Fruit fly (Drosophila melanogaster) whole organism, embryonic: Measurements from ENCODE around the gene CG4210.

Experiments used
- Awh ChIP-seq: fragments of 200-800 bp; sonication (Bioruptor generic); IDR thresholded peaks from 2 replicates; pipeline ENCODE4, ENCODE4 v1.3.6; 2022; ENCODE audit warnings: missing biosample characterization, missing genetic modification characterization
- C15 ChIP-seq: fragments of 200-800 bp; sonication (Bioruptor generic); IDR thresholded peaks from 3 replicates; pipeline ENCODE4 v1.3.6; 2022; ENCODE audit warnings: missing biosample characterization, missing genetic modification characterization
- CG10565 ChIP-seq: fragments of 200-800 bp; sonication (Bioruptor generic); optimal IDR thresholded peaks from 3 replicates; lab custom pipeline; 2016; ENCODE audit warnings: missing biosample characterization, mild to moderate bottlenecking, missing genetic modification characterization
- CG10979 ChIP-seq: fragments of 200-800 bp; sonication (Bioruptor generic); optimal IDR thresholded peaks from 2 replicates; lab custom pipeline; 2018; ENCODE audit warnings: missing biosample characterization, mild to moderate bottlenecking, missing genetic modification characterization, moderate library complexity
- CG11504 ChIP-seq: fragments of 200-800 bp; sonication (Bioruptor generic); optimal IDR thresholded peaks from 3 replicates; lab custom pipeline; 2019; ENCODE audit warnings: missing biosample characterization, mild to moderate bottlenecking, missing genetic modification characterization, moderate library complexity
- CG11695 ChIP-seq: fragments of 200-800 bp; sonication (Bioruptor generic); IDR thresholded peaks from 3 replicates; pipeline ENCODE4 v1.3.6; 2022; ENCODE audit warnings: missing biosample characterization, missing genetic modification characterization
- CG12391 ChIP-seq: fragments of 200-800 bp; sonication (Bioruptor generic); optimal IDR thresholded peaks from 3 replicates; lab custom pipeline; 2018; ENCODE audit warnings: missing biosample characterization, mild to moderate bottlenecking, missing genetic modification characterization, moderate library complexity
- CG15011 ChIP-seq: fragments of 200-800 bp; sonication (Bioruptor generic); optimal IDR thresholded peaks from 3 replicates; lab custom pipeline; 2018; ENCODE audit warnings: missing biosample characterization, mild to moderate bottlenecking, missing genetic modification characterization
- CG15514 ChIP-seq: fragments of 200-800 bp; sonication (Bioruptor generic); optimal IDR thresholded peaks from 3 replicates; lab custom pipeline; 2017; ENCODE audit warnings: missing biosample characterization, missing genetic modification characterization, mild to moderate bottlenecking, moderate library complexity, missing genetic modification reagents
- CG1647 ChIP-seq: fragments of 200-800 bp; sonication (Bioruptor generic); optimal IDR thresholded peaks from 3 replicates; lab custom pipeline; 2016; ENCODE audit warnings: missing biosample characterization, missing genetic modification characterization
- CG16813 ChIP-seq: fragments of 200-800 bp; sonication (Bioruptor generic); IDR thresholded peaks from 3 replicates; pipeline ENCODE4 v1.3.6; 2022; ENCODE audit warnings: missing biosample characterization, missing genetic modification characterization; ENCODE audit not compliant: partially characterized antibody
- CG17328 ChIP-seq: fragments of 200-800 bp; sonication (Bioruptor generic); IDR thresholded peaks from 2 replicates; pipeline ENCODE4 v1.3.6; 2022; ENCODE audit warnings: missing biosample characterization, missing genetic modification characterization
- CG17385 ChIP-seq: fragments of 200-800 bp; sonication (Bioruptor generic); optimal IDR thresholded peaks from 3 replicates; lab custom pipeline; 2018; ENCODE audit warnings: missing biosample characterization, mild to moderate bottlenecking, missing genetic modification characterization
- CG17612 ChIP-seq: fragments of 200-800 bp; sonication (Bioruptor generic); IDR thresholded peaks from 2 replicates; pipeline ENCODE4 v1.3.6; 2022; ENCODE audit warnings: missing biosample characterization, missing genetic modification characterization
- CG17912 ChIP-seq: fragments of 200-800 bp; sonication (Bioruptor generic); optimal IDR thresholded peaks from 2 replicates; lab custom pipeline; 2018; ENCODE audit warnings: missing biosample characterization, mild to moderate bottlenecking, missing genetic modification characterization
- CG32767 ChIP-seq: fragments of 200-800 bp; sonication (Bioruptor generic); IDR thresholded peaks from 2 replicates; pipeline ENCODE4 v1.3.6; 2022; ENCODE audit warnings: missing biosample characterization, missing genetic modification characterization
- CG3838 ChIP-seq: fragments of 200-800 bp; sonication (Bioruptor generic); optimal IDR thresholded peaks from 3 replicates; lab custom pipeline; 2016; ENCODE audit warnings: missing biosample characterization, missing genetic modification characterization
- CG42726 ChIP-seq: fragments of 200-800 bp; sonication (Bioruptor generic); IDR thresholded peaks from 2 replicates; pipeline ENCODE4 v1.3.6; 2022; ENCODE audit warnings: missing biosample characterization, missing genetic modification characterization; ENCODE audit not compliant: partially characterized antibody
- CG6689 ChIP-seq: fragments of 200-800 bp; sonication (Bioruptor generic); IDR thresholded peaks from 2 replicates; pipeline ENCODE4 v1.3.6; 2022; ENCODE audit warnings: missing biosample characterization, missing genetic modification characterization
- CG7271 ChIP-seq: fragments of 200-800 bp; sonication (Bioruptor generic); optimal IDR thresholded peaks from 2 replicates; lab custom pipeline; 2018; ENCODE audit warnings: missing biosample characterization, mild to moderate bottlenecking, missing genetic modification characterization, moderate library complexity
- CG9932 ChIP-seq: fragments of 200-800 bp; sonication (Bioruptor generic); IDR thresholded peaks from 2 replicates; pipeline ENCODE4 v1.3.6; 2022; ENCODE audit warnings: missing biosample characterization, missing genetic modification characterization
- Chrac-16 ChIP-seq: fragments of 200-800 bp; sonication (Bioruptor generic); optimal IDR thresholded peaks from 3 replicates; lab custom pipeline; 2016; ENCODE audit warnings: missing biosample characterization, missing genetic modification characterization
- Dip3 ChIP-seq: fragments of 200-800 bp; sonication (Bioruptor generic); optimal IDR thresholded peaks from 3 replicates; lab custom pipeline; 2016; ENCODE audit warnings: missing biosample characterization, missing genetic modification characterization
- H2.0 ChIP-seq: fragments of 200-800 bp; sonication (Bioruptor generic); IDR thresholded peaks from 2 replicates; pipeline ENCODE4 v1.3.6; 2022; ENCODE audit warnings: missing biosample characterization, missing genetic modification characterization
- Hmx ChIP-seq: fragments of 200-800 bp; sonication (Bioruptor generic); optimal IDR thresholded peaks from 2 replicates; lab custom pipeline; 2016; ENCODE audit warnings: missing biosample characterization, missing genetic modification characterization
- Hr78 ChIP-seq, 2 experiments: fragments of 200-800 bp in 1 of 2; fragments of >200 bp in 1 of 2; sonication (Bioruptor generic) in 1 of 2; optimal IDR thresholded peaks; 2 replicates each; lab custom pipeline; 2017 to 2019; ENCODE audit warnings: missing biosample characterization in 2 of 2, missing genetic modification characterization in 2 of 2, mild to moderate bottlenecking in 1 of 2, moderate library complexity in 1 of 2
- Meics ChIP-seq: fragments of 200-800 bp; sonication (Bioruptor generic); optimal IDR thresholded peaks from 2 replicates; lab custom pipeline; 2017; ENCODE audit warnings: missing biosample characterization, mild to moderate bottlenecking, missing genetic modification characterization
- Sox102F ChIP-seq: fragments of 200-800 bp; sonication (Bioruptor generic); optimal IDR thresholded peaks from 2 replicates; lab custom pipeline; 2018; ENCODE audit warnings: missing biosample characterization, mild to moderate bottlenecking, missing genetic modification characterization, moderate library complexity
- Xbp1 ChIP-seq: fragments of 200-800 bp; sonication (Bioruptor generic); optimal IDR thresholded peaks from 3 replicates; lab custom pipeline; 2016; ENCODE audit warnings: missing biosample characterization, mild to moderate bottlenecking, missing genetic modification characterization
- Xrp1 ChIP-seq: fragments of 200-800 bp; sonication (Bioruptor generic); IDR thresholded peaks from 2 replicates; pipeline ENCODE4 v1.3.6; 2022; ENCODE audit warnings: missing biosample characterization, missing genetic modification characterization
- ac ChIP-seq: fragments of 200-800 bp; sonication (Bioruptor generic); optimal IDR thresholded peaks from 3 replicates; lab custom pipeline; 2017; ENCODE audit warnings: missing biosample characterization, mild to moderate bottlenecking, missing genetic modification characterization
- crp ChIP-seq, 2 experiments: fragments of 200-800 bp; sonication (Bioruptor generic); optimal IDR thresholded peaks; 2 replicates in 1 of 2; 3 replicates in 1 of 2; lab custom pipeline; 2017; ENCODE audit warnings: missing biosample characterization in 2 of 2, missing genetic modification characterization in 2 of 2, mild to moderate bottlenecking in 1 of 2, moderate library complexity in 1 of 2
- dati ChIP-seq: fragments of 200-800 bp; sonication (Bioruptor generic); IDR thresholded peaks from 2 replicates; pipeline ENCODE4 v1.3.6; 2022; ENCODE audit warnings: missing biosample characterization, missing genetic modification characterization
- fd3F ChIP-seq: fragments of 200-800 bp; sonication (Bioruptor generic); optimal IDR thresholded peaks from 2 replicates; lab custom pipeline; 2018; ENCODE audit warnings: missing biosample characterization, mild to moderate bottlenecking, missing genetic modification characterization, moderate library complexity
- fd96Cb ChIP-seq: fragments of 200-800 bp; sonication (Bioruptor generic); optimal IDR thresholded peaks from 2 replicates; lab custom pipeline; 2018; ENCODE audit warnings: missing biosample characterization, mild to moderate bottlenecking, missing genetic modification characterization, moderate library complexity
- fru ChIP-seq: fragments of >200 bp; optimal IDR thresholded peaks from 2 replicates; lab custom pipeline; 2017
- gce ChIP-seq: fragments of 200-800 bp; sonication (Bioruptor generic); IDR thresholded peaks from 3 replicates; pipeline ENCODE4 v1.3.6; 2022; ENCODE audit warnings: missing biosample characterization, missing genetic modification characterization
- gsb-n ChIP-seq: fragments of 200-800 bp; sonication (Bioruptor generic); optimal IDR thresholded peaks from 3 replicates; lab custom pipeline; 2018; ENCODE audit warnings: missing biosample characterization, mild to moderate bottlenecking, missing genetic modification characterization
- inv ChIP-seq: fragments of 200-800 bp; sonication (Bioruptor generic); IDR thresholded peaks from 2 replicates; pipeline ENCODE4 v1.3.6; 2022; ENCODE audit warnings: missing biosample characterization, missing genetic modification characterization; ENCODE audit not compliant: partially characterized antibody
- lbe ChIP-seq: fragments of 200-800 bp; sonication (Bioruptor generic); optimal IDR thresholded peaks from 2 replicates; lab custom pipeline; 2016; ENCODE audit warnings: missing biosample characterization, mild to moderate bottlenecking, missing genetic modification characterization
- mld ChIP-seq: fragments of 200-800 bp; sonication (Bioruptor generic); IDR thresholded peaks from 3 replicates; pipeline ENCODE4 v1.3.6; 2022; ENCODE audit warnings: missing biosample characterization, missing genetic modification characterization; ENCODE audit not compliant: partially characterized antibody
- nau ChIP-seq: fragments of 200-800 bp; sonication (Bioruptor generic); optimal IDR thresholded peaks from 3 replicates; lab custom pipeline; 2017; ENCODE audit warnings: missing biosample characterization, mild to moderate bottlenecking, missing genetic modification characterization, missing genetic modification reagents
- pita ChIP-seq: fragments of 200-800 bp; sonication (Bioruptor generic); optimal IDR thresholded peaks from 2 replicates; lab custom pipeline; 2017; ENCODE audit warnings: missing biosample characterization, mild to moderate bottlenecking, missing genetic modification characterization
- sisA ChIP-seq: fragments of 200-800 bp; sonication (Bioruptor generic); IDR thresholded peaks from 2 replicates; pipeline ENCODE4 v1.3.6; 2022; ENCODE audit warnings: missing biosample characterization, missing genetic modification characterization
- slp2 ChIP-seq: fragments of 200-800 bp; sonication (Bioruptor generic); optimal IDR thresholded peaks from 2 replicates; lab custom pipeline; 2016; ENCODE audit warnings: missing biosample characterization, missing genetic modification characterization
- ssp ChIP-seq: fragments of 200-800 bp; sonication (Bioruptor generic); IDR thresholded peaks from 2 replicates; pipeline ENCODE4 v1.3.6; 2022; ENCODE audit warnings: missing biosample characterization, missing genetic modification characterization
- wdn ChIP-seq: fragments of 200-800 bp; sonication (Bioruptor generic); IDR thresholded peaks from 2 replicates; pipeline ENCODE4 v1.3.6; 2022; ENCODE audit warnings: missing biosample characterization, missing genetic modification characterization
- wor ChIP-seq: fragments of 200-800 bp; sonication (Bioruptor generic); IDR thresholded peaks from 2 replicates; pipeline ENCODE4 v1.3.6; 2022; ENCODE audit warnings: missing biosample characterization, missing genetic modification characterization

The CG4210 gene

DNA sequence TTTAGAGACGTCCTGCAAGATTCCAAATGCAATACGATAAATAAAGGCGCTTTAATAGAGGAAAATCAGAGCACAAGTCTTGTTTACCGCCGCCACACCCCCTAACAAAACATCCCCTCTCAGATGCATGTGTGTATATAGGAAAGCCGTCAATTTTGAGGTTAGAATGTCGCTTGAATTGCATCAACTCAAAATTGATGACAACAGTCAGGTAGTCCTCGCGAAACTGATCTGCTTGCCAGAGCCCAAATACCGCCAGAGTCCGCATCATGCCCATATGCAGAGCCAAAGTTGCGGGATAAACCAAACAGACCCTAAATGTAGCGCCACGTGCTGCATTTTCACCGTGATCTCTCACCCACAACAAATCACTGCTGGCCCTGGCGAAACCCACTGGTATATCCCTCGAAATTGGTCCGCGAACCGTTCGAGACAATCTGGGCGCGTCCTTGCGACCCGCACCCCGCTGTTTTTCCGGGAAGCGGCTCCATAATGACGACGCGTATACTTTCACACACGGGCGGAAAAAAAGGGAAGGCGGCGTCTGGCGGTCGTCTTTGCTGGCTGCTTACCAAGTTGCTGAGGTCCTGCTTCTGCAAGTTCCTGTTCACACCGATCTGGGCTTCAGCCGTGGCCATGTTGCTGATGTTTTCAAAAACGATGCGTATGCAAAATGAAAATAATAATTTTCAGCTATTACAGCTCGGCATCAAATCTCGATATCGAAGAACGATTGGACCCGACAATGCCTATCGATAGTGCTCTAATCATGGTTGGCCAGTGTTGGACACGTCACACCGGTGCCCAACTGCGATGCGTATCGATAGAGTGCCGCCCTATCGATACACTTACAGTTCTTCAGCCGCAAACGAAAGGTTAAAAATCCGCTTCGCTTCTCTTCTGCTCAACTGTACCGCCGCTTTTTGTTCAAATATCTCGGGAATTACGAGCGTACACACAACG lies 49.2 kb downstream of the CG4210 start, which contains the start of the genes eIF2gamma and Set (continued):
- TF ChIP-seq Hr78 (GFP tag; optimal IDR thresholded peaks at IDR 0.05; lab: Kevin White, UChicago) (no peak), CG6689 (GFP tag; lab: Robert Waterston, UW) (no peak), CG1647 (GFP tag; lab: Kevin White, UChicago) (no peak), CG10565 (no peak), crp (GFP tag; optimal IDR thresholded peaks at IDR 0.05; lab: Kevin White, UChicago) (peak in 1 of 2 experiments; percentile 35), Awh (GFP tag; lab: Robert Waterston, UW) (0 out of 2 replicates have a peak, but pooled peaks have one; percentile 7), Sox102F (GFP tag; lab: Kevin White, UChicago) (no peak), CG17912 (GFP tag; lab: Kevin White, UChicago) (peak; percentile 33), Chrac-16 (GFP tag; lab: Kevin White, UChicago) (no peak), gsb-n (tag; lab: Kevin White, UChicago) (no peak), CG10979 (tag; lab: Kevin White, UChicago) (peak; percentile 10), fd3F (GFP tag; lab: Kevin White, UChicago) (no peak), slp2 (GFP tag; lab: Kevin White, UChicago) (no peak), CG12391 (tag; lab: Kevin White, UChicago) (peak; percentile 22), CG9932 (GFP tag; lab: Robert Waterston, UW) (peak; percentile 87), CG17385 (GFP tag; lab: Kevin White, UChicago) (no peak), dati (no peak), H2.0 (GFP tag; lab: Robert Waterston, UW) (no peak), CG11504 (tag; lab: Kevin White, UChicago) (no peak), Xrp1 (GFP tag; lab: Robert Waterston, UW) (no peak), CG3838 (GFP tag; lab: Kevin White, UChicago) (no peak), CG15011 (GFP tag; lab: Kevin White, UChicago) (no peak), CG7271 (tag; lab: Kevin White, UChicago) (no peak), ssp (GFP tag; lab: Robert Waterston, UW) (peak; percentile 52), gce (GFP tag; lab: Robert Waterston, UW) (no peak), inv (GFP tag; lab: Robert Waterston, UW) (peak; percentile 96), fru (lab: Kevin White, UChicago) (no peak), C15 (GFP tag; lab: Robert Waterston, UW) (no peak), Xbp1 (GFP tag; lab: Kevin White, UChicago) (peak; percentile 49), CG17612 (GFP tag; lab: Robert Waterston, UW) (no peak), CG17328 (GFP tag; lab: Robert Waterston, UW) (peak; percentile 4; the same call in 1 of the 2 replicates), lbe (GFP tag; lab: Kevin White, UChicago) (peak; percentile 20), mld (GFP tag; lab: Robert Waterston, UW) (peak; percentile 99), Meics (GFP tag; lab: Kevin White, UChicago) (no peak), sisA (GFP tag; lab: Robert Waterston, UW) (no peak), CG16813 (GFP tag; lab: Robert Waterston, UW) (peak; percentile 98), fd96Cb (tag; lab: Kevin White, UChicago) (no peak), wdn (0 out of 2 replicates have a peak, but pooled peaks have one; percentile 13), CG15514 (GFP tag; lab: Kevin White, UChicago) (peak; percentile 80), CG32767 (GFP tag; lab: Robert Waterston, UW) (0 out of 2 replicates have a peak, but pooled peaks have one; percentile 44), nau (no peak), wor (no peak), pita (no peak), Dip3 (GFP tag; lab: Kevin White, UChicago) (peak; percentile 59), CG11695 (GFP tag; lab: Robert Waterston, UW) (no peak), Hmx (no peak), CG42726 (GFP tag; lab: Robert Waterston, UW) (peak; percentile 98), ac (no peak)
